Fruit fly (Drosophila melanogaster): Measurements from ENCODE around the gene Sec61gamma.
A peak's percentile ranks its signal among the peaks of the same experiment; 100 is the strongest.

Gene Sec61gamma

dm6 chrX:19663196-19663858, 20.2 kb downstream of the Sec61gamma start (continued):
- TF ChIP-seq CG6276 (GFP tag; optimal IDR thresholded peaks at IDR 0.05) (peak; percentile 64), Sox15 (GFP tag; optimal IDR thresholded peaks at IDR 0.05) (no peak), CG7368 (GFP tag; optimal IDR thresholded peaks at IDR 0.05) (peak; percentile 9), Eip93F (GFP tag; optimal IDR thresholded peaks at IDR 0.05) (no peak), CG6163 (GFP tag; IDR thresholded peaks at IDR 0.05) (0 out of 3 replicates have a peak, but pooled peaks have one; percentile 26), CG10669 (GFP tag; optimal IDR thresholded peaks at IDR 0.05) (no peak), Ets96B (tag; optimal IDR thresholded peaks at IDR 0.05) (peak; percentile 46), CG8632 (GFP tag; optimal IDR thresholded peaks at IDR 0.05) (no peak), dac (GFP tag; optimal IDR thresholded peaks at IDR 0.05) (peak; percentile 29), Hr38 (GFP tag; optimal IDR thresholded peaks at IDR 0.05) (no peak), CG11902 (GFP tag; optimal IDR thresholded peaks at IDR 0.05) (no peak), CG11762 (GFP tag; optimal IDR thresholded peaks at IDR 0.05; ENCODE audit: insufficient read depth) (peak; percentile 28), CG4318 (GFP tag; optimal IDR thresholded peaks at IDR 0.05) (no peak), fd85E (GFP tag; optimal IDR thresholded peaks at IDR 0.05) (no peak), CG8119 (GFP tag; IDR thresholded peaks at IDR 0.05) (no peak), Gug (GFP tag; IDR thresholded peaks at IDR 0.05) (no peak), CG6792 (GFP tag; optimal IDR thresholded peaks at IDR 0.05) (peak; percentile 50), CG3032 (tag; optimal IDR thresholded peaks at IDR 0.05) (peak; percentile 50), CG9139 (GFP tag; optimal IDR thresholded peaks at IDR 0.05) (peak; percentile 4), cyc (GFP tag; optimal IDR thresholded peaks at IDR 0.05) (peak; percentile 24), pdm3 (GFP tag; optimal IDR thresholded peaks at IDR 0.05) (peak; percentile 55), CG10631 (GFP tag; optimal IDR thresholded peaks at IDR 0.05) (peak; percentile 40), ss (GFP tag; optimal IDR thresholded peaks at IDR 0.05) (peak; percentile 56 to 57), Eip75B (GFP tag; optimal IDR thresholded peaks at IDR 0.05) (peak; percentile 35), Eip78C (GFP tag) (peak; percentile 91), CG11294 (GFP tag; IDR thresholded peaks at IDR 0.05) (no peak)

DNA sequence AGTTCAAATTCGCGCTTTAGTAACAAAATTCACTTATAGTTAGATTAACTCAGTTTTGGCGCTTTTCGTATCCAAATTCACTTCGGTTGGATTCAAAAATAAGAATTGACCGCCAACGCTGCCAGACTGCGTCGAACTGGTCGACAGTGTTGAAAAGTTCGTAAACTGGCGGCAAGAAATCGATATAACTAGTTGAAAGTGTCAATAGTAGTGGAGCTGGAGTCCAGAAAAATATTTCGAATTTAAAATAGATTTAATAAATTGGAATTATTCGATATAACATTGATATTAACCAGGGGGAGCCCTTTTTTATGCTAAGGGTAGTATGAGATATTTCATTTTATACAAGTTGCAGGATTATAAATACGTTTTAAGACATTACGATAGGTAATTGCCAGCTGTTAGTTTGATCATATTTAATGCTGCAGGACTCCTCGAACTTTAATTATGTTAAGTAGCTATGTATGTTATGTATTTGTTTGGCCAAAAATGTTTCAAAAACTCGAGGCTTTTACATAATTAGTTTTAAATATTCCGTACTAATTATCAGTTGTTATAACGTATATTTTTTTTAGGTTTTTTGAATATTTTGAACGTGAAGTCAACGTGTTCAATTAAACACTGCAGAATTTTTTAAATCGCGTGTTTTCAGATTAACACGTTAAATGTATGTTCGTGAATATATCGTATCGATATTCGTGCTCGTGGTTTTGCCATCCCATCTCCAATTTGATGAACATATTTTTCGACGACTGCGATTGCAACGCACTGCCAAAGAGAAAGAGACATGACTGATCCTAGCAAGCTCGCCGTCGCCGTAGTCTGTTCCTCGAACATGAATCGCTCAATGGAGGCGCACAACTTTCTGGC, 21.0 kb downstream of the Sec61gamma start, which contains the start of the genes CG14223 and Ssu72:
Gene CG14223 (minus strand): TSS at position 113 of the 870 bp plus-strand sequence.
Gene Ssu72 (plus strand): TSS at position 703 of the 870 bp plus-strand sequence.
- TF ChIP-seq CG6276 (GFP tag; optimal IDR thresholded peaks at IDR 0.05) (no peak), CG10631 (GFP tag; optimal IDR thresholded peaks at IDR 0.05) (peak; percentile 15), Eip78C (GFP tag) (peak; percentile 32), Met (GFP tag; optimal IDR thresholded peaks at IDR 0.05) (peak; percentile 32), salr (GFP tag; optimal IDR thresholded peaks at IDR 0.05) (peak in 1 of 2 experiments; percentile 19), CG11762 (GFP tag; optimal IDR thresholded peaks at IDR 0.05; ENCODE audit: insufficient read depth) (no peak), Hr4 (GFP tag; optimal IDR thresholded peaks at IDR 0.05) (peak; percentile 4), topi (GFP tag; optimal IDR thresholded peaks at IDR 0.05) (peak; percentile 9), Hr38 (GFP tag; optimal IDR thresholded peaks at IDR 0.05) (no peak), esn (GFP tag; optimal IDR thresholded peaks at IDR 0.05) (peak; percentile 22), acj6 (GFP tag; optimal IDR thresholded peaks at IDR 0.05) (peak; percentile 14), CG10669 (GFP tag; optimal IDR thresholded peaks at IDR 0.05) (no peak)

DNA sequence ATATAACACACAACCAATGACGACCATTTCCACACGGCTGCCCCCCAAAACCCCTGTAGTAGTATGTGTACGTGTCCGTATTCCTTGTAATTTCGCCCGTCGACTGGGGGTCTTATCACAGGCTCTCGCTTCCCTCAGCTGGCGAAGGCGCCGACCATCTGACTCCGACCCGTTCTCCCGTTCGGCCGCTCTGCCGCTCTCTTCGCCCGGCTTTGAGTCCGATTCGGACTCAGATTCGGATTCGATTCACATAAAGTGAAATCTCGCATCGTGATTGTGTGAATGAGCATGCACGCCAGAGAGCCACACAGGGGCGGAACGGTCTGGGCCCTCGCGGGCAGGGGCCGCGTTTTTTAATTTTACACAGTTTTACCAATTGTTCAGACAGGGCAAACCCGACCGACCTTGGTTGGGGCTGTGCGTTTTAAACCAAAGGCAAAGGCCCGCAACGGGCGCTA, 22.6 kb downstream of the Sec61gamma start:
- TF ChIP-seq Lpt (GFP tag; optimal IDR thresholded peaks at IDR 0.05) (no peak), Ets21C (GFP tag; optimal IDR thresholded peaks at IDR 0.05) (peak; percentile 11), spab (GFP tag; optimal IDR thresholded peaks at IDR 0.05) (no peak), acj6 (GFP tag; optimal IDR thresholded peaks at IDR 0.05) (peak; percentile 20), fd85E (GFP tag; optimal IDR thresholded peaks at IDR 0.05) (no peak), CG1621 (tag; optimal IDR thresholded peaks at IDR 0.05) (peak; percentile 55), CG8632 (GFP tag; optimal IDR thresholded peaks at IDR 0.05) (no peak), vri (GFP tag; optimal IDR thresholded peaks at IDR 0.05) (peak; percentile 7), Eip75B (GFP tag; optimal IDR thresholded peaks at IDR 0.05) (peak; percentile 28), CG4318 (GFP tag; optimal IDR thresholded peaks at IDR 0.05) (no peak), OdsH (GFP tag; optimal IDR thresholded peaks at IDR 0.05) (peak; percentile 23), Sox102F (GFP tag; optimal IDR thresholded peaks at IDR 0.05) (no peak), Blimp-1 (GFP tag; optimal IDR thresholded peaks at IDR 0.05) (peak; percentile 24), dac (GFP tag; optimal IDR thresholded peaks at IDR 0.05) (no peak), CG3919 (GFP tag; optimal IDR thresholded peaks at IDR 0.05) (peak; percentile 46), pdm3 (GFP tag; optimal IDR thresholded peaks at IDR 0.05) (peak; percentile 36), topi (GFP tag; optimal IDR thresholded peaks at IDR 0.05) (peak; percentile 26), CG11294 (GFP tag; IDR thresholded peaks at IDR 0.05) (0 out of 2 replicates have a peak, but pooled peaks have one; percentile 19), CG11762 (GFP tag; optimal IDR thresholded peaks at IDR 0.05; ENCODE audit: insufficient read depth) (no peak), net (GFP tag; optimal IDR thresholded peaks at IDR 0.05) (no peak), Hr38 (GFP tag; optimal IDR thresholded peaks at IDR 0.05) (no peak), CG8319 (GFP tag; optimal IDR thresholded peaks at IDR 0.05) (no peak), CG8119 (GFP tag; IDR thresholded peaks at IDR 0.05) (0 out of 3 replicates have a peak, but pooled peaks have one; percentile 27)
